Fruit fly (Drosophila melanogaster): Measurements from ENCODE around the gene Ctps.
A peak's percentile ranks its signal among the peaks of the same experiment; 100 is the strongest.

Gene Ctps

DNA sequence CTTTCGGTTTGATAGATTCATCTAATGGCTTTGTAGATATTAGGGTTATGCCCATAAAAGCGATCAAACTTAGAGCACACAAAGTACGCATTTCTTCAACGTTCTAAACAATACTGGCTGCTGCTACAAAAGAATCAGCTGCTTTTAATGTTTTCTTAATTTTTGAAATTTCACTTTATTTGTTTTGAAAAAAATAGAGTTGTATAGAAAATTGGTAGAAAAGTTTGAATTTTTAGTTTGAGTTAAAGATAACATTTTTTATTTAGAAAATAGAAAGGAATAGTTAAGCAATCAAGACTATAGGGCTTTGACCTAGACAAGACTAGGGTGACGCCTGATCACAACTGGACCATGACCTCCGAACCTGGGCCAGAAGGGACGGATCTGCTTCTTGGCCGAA is 47.6 kb upstream of the Ctps start, which contains the start of gene CG18581:
CG18581 (minus strand) TSS at position 101 of the 400 bp plus-strand sequence.
- TF ChIP-seq OdsH (GFP tag; optimal IDR thresholded peaks at IDR 0.05) (no peak), h (GFP tag; optimal IDR thresholded peaks at IDR 0.05) (no peak), CG9705 (GFP tag; optimal IDR thresholded peaks at IDR 0.05) (no peak), Sp1 (GFP tag; optimal IDR thresholded peaks at IDR 0.05) (no peak), lola (GFP tag; optimal IDR thresholded peaks at IDR 0.05) (no peak)

dm6 chr3L:15050706-15051105 is 47.0 kb upstream of the Ctps start, which contains the start of gene CG12310:
CG12310 (minus strand) TSS chr3L:15050806.
- TF ChIP-seq N (GFP tag; optimal IDR thresholded peaks at IDR 0.05) (no peak), Dif (GFP tag; optimal IDR thresholded peaks at IDR 0.05; ENCODE audit: partially characterized antibody) (no peak), h (GFP tag; optimal IDR thresholded peaks at IDR 0.05) (peak; percentile 21)

DNA sequence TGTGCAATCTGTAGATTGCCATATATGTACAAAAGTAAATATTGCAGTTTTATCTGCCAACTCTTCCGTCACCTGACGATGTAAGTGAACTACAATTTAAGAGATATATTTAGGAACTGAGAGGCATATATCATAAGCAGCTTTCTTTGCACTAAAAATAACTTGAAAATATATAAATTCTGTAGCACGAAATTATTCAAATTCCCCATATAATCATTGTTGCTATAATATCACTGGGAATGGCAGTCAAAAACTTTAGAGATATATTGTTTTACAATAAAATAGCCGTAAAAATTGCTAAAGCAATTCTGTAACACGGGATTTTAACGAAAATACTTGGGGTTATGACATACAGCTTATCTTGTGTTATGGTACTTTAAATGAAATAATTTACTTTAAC is 46.4 kb upstream of the Ctps start, which contains the start of gene CG43679:
CG43679 (minus strand) TSS at position 101 of the 400 bp plus-strand sequence.
- TF ChIP-seq lola (GFP tag; optimal IDR thresholded peaks at IDR 0.05) (no peak), HLH106 (tag; optimal IDR thresholded peaks at IDR 0.05) (no peak), sv (GFP tag; optimal IDR thresholded peaks at IDR 0.05) (no peak)

dm6 chr3L:15052390-15052789 is 45.3 kb upstream of the Ctps start, which contains the start of gene CG13461:
CG13461 (minus strand) TSS chr3L:15052490.
- TF ChIP-seq rgr (GFP tag; optimal IDR thresholded peaks at IDR 0.05) (no peak), Hr78 (GFP tag; optimal IDR thresholded peaks at IDR 0.05) (no peak), HLH106 (tag; optimal IDR thresholded peaks at IDR 0.05) (no peak)

dm6 chr3L:15053251-15053650 is 44.5 kb upstream of the Ctps start, which contains the start of gene CG43680:
CG43680 (minus strand) TSS chr3L:15053351.
- TF ChIP-seq dsf (GFP tag; optimal IDR thresholded peaks at IDR 0.05; ENCODE audit: borderline replicate concordance) (no peak), pan (optimal IDR thresholded peaks at IDR 0.05) (no peak), CG9705 (GFP tag; optimal IDR thresholded peaks at IDR 0.05) (no peak), dmrt93B (GFP tag; optimal IDR thresholded peaks at IDR 0.05) (no peak), Vsx2 (GFP tag; optimal IDR thresholded peaks at IDR 0.05; ENCODE audit: partially characterized antibody) (no peak), HLH106 (tag; optimal IDR thresholded peaks at IDR 0.05) (no peak), Hr83 (GFP tag; optimal IDR thresholded peaks at IDR 0.05; ENCODE audit: poor library complexity, severe bottlenecking) (no peak)

DNA sequence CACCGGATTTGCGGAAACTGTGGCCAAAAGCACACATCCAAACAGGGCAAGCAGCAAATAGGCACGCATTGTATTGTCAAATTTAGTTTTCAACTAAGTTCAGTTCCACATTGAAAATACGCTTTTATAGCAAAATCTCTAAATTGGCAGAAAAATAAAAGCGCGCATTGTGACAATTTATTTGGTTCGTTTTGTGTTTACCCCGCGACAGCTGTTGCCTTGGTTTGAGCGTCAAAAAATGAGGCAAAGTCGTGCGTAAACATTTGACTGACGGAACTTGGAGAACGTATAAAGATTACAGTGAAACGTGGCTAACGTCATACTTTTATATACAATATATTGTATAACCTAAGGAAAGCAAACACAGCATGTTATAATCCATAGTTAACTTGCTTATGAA is 43.7 kb upstream of the Ctps start, which contains the start of gene CG18649:
CG18649 (minus strand) TSS at position 101 of the 400 bp plus-strand sequence.
- no peak for TF ChIP-seq dmrt93B (GFP tag; optimal IDR thresholded peaks at IDR 0.05)
- TF ChIP-seq CG9705 (GFP tag; optimal IDR thresholded peaks at IDR 0.05): no peak

DNA sequence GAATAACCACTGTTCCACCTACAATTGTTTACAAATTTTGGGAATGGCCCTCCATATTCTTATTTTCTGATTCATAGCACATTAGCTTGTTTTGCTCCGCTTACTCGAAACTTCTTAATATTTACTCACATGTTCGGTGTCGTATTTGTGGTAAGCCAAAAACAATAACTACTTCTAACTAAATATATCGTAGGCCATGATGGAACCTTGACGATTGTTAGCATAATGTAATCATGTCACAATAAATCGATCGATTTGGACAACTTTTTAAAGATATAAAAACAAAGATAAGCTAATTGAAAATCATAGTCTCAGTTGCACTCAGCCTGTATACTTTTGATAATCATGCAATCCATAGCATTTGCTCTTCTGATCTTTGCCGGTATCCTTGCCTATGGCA is 43.2 kb upstream of the Ctps start, which contains the start of gene EAChm:
EAChm (plus strand) TSS at position 301 of the 400 bp plus-strand sequence.
- no peak for TF ChIP-seq dmrt93B (GFP tag; optimal IDR thresholded peaks at IDR 0.05)
- no peak for TF ChIP-seq OdsH (GFP tag; optimal IDR thresholded peaks at IDR 0.05)
- TF ChIP-seq Dif (GFP tag; optimal IDR thresholded peaks at IDR 0.05; ENCODE audit: partially characterized antibody): no peak
- no peak for TF ChIP-seq fru (GFP tag; optimal IDR thresholded peaks at IDR 0.05)
- no peak for TF ChIP-seq Myc (optimal IDR thresholded peaks at IDR 0.05)
- TF ChIP-seq Dfd (GFP tag; optimal IDR thresholded peaks at IDR 0.05): no peak
- no peak for TF ChIP-seq CrebA (GFP tag; optimal IDR thresholded peaks at IDR 0.05; ENCODE audit: borderline replicate concordance)
- no peak for TF ChIP-seq lola (GFP tag; optimal IDR thresholded peaks at IDR 0.05)
- TF ChIP-seq GATAd (GFP tag; optimal IDR thresholded peaks at IDR 0.05): no peak
- TF ChIP-seq br (GFP tag; optimal IDR thresholded peaks at IDR 0.05): no peak
- TF ChIP-seq Abd-B (GFP tag; optimal IDR thresholded peaks at IDR 0.05): no peak
- no peak for TF ChIP-seq Hnf4 (GFP tag; optimal IDR thresholded peaks at IDR 0.05)
- TF ChIP-seq N (GFP tag; optimal IDR thresholded peaks at IDR 0.05): no peak
- no peak for TF ChIP-seq pan (optimal IDR thresholded peaks at IDR 0.05)
- no peak for TF ChIP-seq Hr78 (GFP tag; optimal IDR thresholded peaks at IDR 0.05)
- TF ChIP-seq sage (GFP tag; optimal IDR thresholded peaks at IDR 0.05): no peak
- TF ChIP-seq rgr (GFP tag; optimal IDR thresholded peaks at IDR 0.05): no peak
- no peak for TF ChIP-seq sv (GFP tag; optimal IDR thresholded peaks at IDR 0.05)
- no peak for TF ChIP-seq usp (GFP tag; optimal IDR thresholded peaks at IDR 0.05)
- no peak for TF ChIP-seq Sp1 (GFP tag; optimal IDR thresholded peaks at IDR 0.05)

Data from whole organism, wandering third instar larva.